Worm (Caenorhabditis elegans) whole organism, L3 larva: ENCODE measurements around the gene C17H12.11.

Source experiments
- R02D3.7 ChIP-seq: fragments of 150-350 bp; optimal IDR thresholded peaks from 2 replicates; lab custom pipeline; 2014; ENCODE audit warnings: missing biosample characterization, missing genetic modification characterization
- ZK546.5 ChIP-seq: sonication (generic microtip); optimal IDR thresholded peaks from 2 replicates; lab custom pipeline; 2017; ENCODE audit warnings: missing biosample characterization, missing genetic modification characterization
- aly-2 ChIP-seq: fragments of 150-350 bp; optimal IDR thresholded peaks from 2 replicates; lab custom pipeline; 2014; ENCODE audit warnings: missing biosample characterization, missing genetic modification characterization
- ama-1 ChIP-seq: fragments of 150-350 bp; optimal IDR thresholded peaks from 2 replicates; lab custom pipeline; 2018
- ceh-16 ChIP-seq: sonication (generic microtip); optimal IDR thresholded peaks from 2 replicates; lab custom pipeline; 2017; ENCODE audit warnings: missing biosample characterization, missing genetic modification characterization
- ceh-28 ChIP-seq: fragments of 150-350 bp; optimal IDR thresholded peaks from 2 replicates; lab custom pipeline; 2014; ENCODE audit warnings: missing biosample characterization, missing genetic modification reagents, missing genetic modification characterization
- ceh-82 ChIP-seq: fragments of 150-350 bp; optimal IDR thresholded peaks from 2 replicates; lab custom pipeline; 2014; ENCODE audit warnings: missing biosample characterization, missing genetic modification characterization
- ceh-9 ChIP-seq: sonication (generic microtip); optimal IDR thresholded peaks from 2 replicates; lab custom pipeline; 2018; ENCODE audit warnings: missing biosample characterization, missing genetic modification characterization
- daf-12 ChIP-seq: fragments of 150-350 bp; optimal IDR thresholded peaks from 2 replicates; lab custom pipeline; 2014; ENCODE audit warnings: missing biosample characterization, missing genetic modification reagents, missing genetic modification characterization
- egl-5 ChIP-seq: fragments of 150-350 bp; optimal IDR thresholded peaks from 2 replicates; lab custom pipeline; 2017; ENCODE audit warnings: missing biosample characterization, missing genetic modification reagents, missing genetic modification characterization, inconsistent platforms
- elt-1 ChIP-seq: fragments of 150-350 bp; optimal IDR thresholded peaks from 2 replicates; lab custom pipeline; 2014; ENCODE audit warnings: missing biosample characterization, missing genetic modification characterization
- elt-2 ChIP-seq: sonication (generic microtip); optimal IDR thresholded peaks from 2 replicates; lab custom pipeline; 2016; ENCODE audit warnings: missing genetic modification reagents, mild to moderate bottlenecking, missing genetic modification characterization, missing compliant biosample characterization
- elt-3 ChIP-seq, 3 experiments: fragments of 150-350 bp in 1 of 3; sonication (generic microtip) in 2 of 3; optimal IDR thresholded peaks; 2 replicates in 2 of 3; 4 replicates in 1 of 3; lab custom pipeline; 2014 to 2017; ENCODE audit warnings: missing biosample characterization in 3 of 3, missing genetic modification characterization in 3 of 3
- eor-1 ChIP-seq, 2 experiments: fragments of 150-350 bp; optimal IDR thresholded peaks; 2 replicates each; lab custom pipeline; 2014 to 2018; ENCODE audit warnings: missing biosample characterization in 2 of 2, missing genetic modification characterization in 2 of 2
- fkh-10 ChIP-seq: sonication (generic microtip); optimal IDR thresholded peaks from 2 replicates; lab custom pipeline; 2017; ENCODE audit warnings: missing biosample characterization, missing genetic modification reagents, missing genetic modification characterization
- fos-1 ChIP-seq: fragments of 150-350 bp; optimal IDR thresholded peaks from 2 replicates; lab custom pipeline; 2014; ENCODE audit warnings: missing biosample characterization, missing genetic modification characterization
- hmg-11 ChIP-seq: sonication (generic microtip); optimal IDR thresholded peaks from 2 replicates; lab custom pipeline; 2016; ENCODE audit warnings: missing genetic modification characterization, missing compliant biosample characterization
- jun-1 ChIP-seq: fragments of 150-350 bp; optimal IDR thresholded peaks from 2 replicates; lab custom pipeline; 2014; ENCODE audit warnings: missing biosample characterization, missing genetic modification reagents, missing genetic modification characterization
- lin-15B ChIP-seq: fragments of 150-350 bp; optimal IDR thresholded peaks from 2 replicates; lab custom pipeline; 2014; ENCODE audit warnings: missing biosample characterization, missing genetic modification characterization
- lin-39 ChIP-seq: fragments of 150-350 bp; optimal IDR thresholded peaks from 2 replicates; lab custom pipeline; 2018; ENCODE audit warnings: missing biosample characterization, missing genetic modification reagents, missing genetic modification characterization
- lsy-12 ChIP-seq: sonication (generic microtip); optimal IDR thresholded peaks from 2 replicates; lab custom pipeline; 2016; ENCODE audit warnings: mild to moderate bottlenecking, missing genetic modification characterization, missing compliant biosample characterization
- mdl-1 ChIP-seq: fragments of 150-350 bp; optimal IDR thresholded peaks from 2 replicates; lab custom pipeline; 2014; ENCODE audit warnings: missing biosample characterization, missing genetic modification characterization
- mml-1 ChIP-seq: fragments of 150-350 bp; sonication (generic microtip); optimal IDR thresholded peaks from 3 replicates; lab custom pipeline; 2014; ENCODE audit warnings: missing biosample characterization, missing genetic modification characterization
- nfya-1 ChIP-seq: sonication (generic microtip); optimal IDR thresholded peaks from 2 replicates; lab custom pipeline; 2017; ENCODE audit warnings: missing genetic modification characterization, mild to moderate bottlenecking, missing compliant biosample characterization, antibody characterized with exemption, moderate library complexity; ENCODE audit not compliant: insufficient read depth
- nhr-11 ChIP-seq: fragments of 150-350 bp; optimal IDR thresholded peaks from 2 replicates; lab custom pipeline; 2014; ENCODE audit warnings: missing biosample characterization, missing genetic modification characterization
- nhr-12 ChIP-seq: fragments of 150-350 bp; optimal IDR thresholded peaks from 2 replicates; lab custom pipeline; 2014; ENCODE audit warnings: missing biosample characterization, missing genetic modification characterization
- nhr-23 ChIP-seq: fragments of 150-350 bp; optimal IDR thresholded peaks from 2 replicates; lab custom pipeline; 2014; ENCODE audit warnings: missing biosample characterization, missing genetic modification reagents, missing genetic modification characterization
- nhr-237 ChIP-seq: fragments of 150-350 bp; optimal IDR thresholded peaks from 2 replicates; lab custom pipeline; 2014; ENCODE audit warnings: missing biosample characterization, missing genetic modification characterization
- nhr-25 ChIP-seq: sonication (generic microtip); optimal IDR thresholded peaks from 2 replicates; lab custom pipeline; 2017; ENCODE audit warnings: missing biosample characterization, missing genetic modification characterization
- nhr-28 ChIP-seq: fragments of 150-350 bp; optimal IDR thresholded peaks from 2 replicates; lab custom pipeline; 2014; ENCODE audit warnings: missing biosample characterization, missing genetic modification characterization
- nhr-43 ChIP-seq: sonication (generic microtip); optimal IDR thresholded peaks from 2 replicates; lab custom pipeline; 2016; ENCODE audit warnings: mild to moderate bottlenecking, missing genetic modification characterization, missing compliant biosample characterization; ENCODE audit not compliant: poor library complexity, severe bottlenecking
- nhr-67 ChIP-seq: fragments of 150-350 bp; optimal IDR thresholded peaks from 2 replicates; lab custom pipeline; 2014; ENCODE audit warnings: missing biosample characterization, missing genetic modification characterization
- nhr-76 ChIP-seq: fragments of 150-350 bp; sonication (generic microtip); optimal IDR thresholded peaks from 5 replicates; lab custom pipeline; 2014; ENCODE audit warnings: missing biosample characterization, missing genetic modification characterization
- nhr-77 ChIP-seq: fragments of 150-350 bp; optimal IDR thresholded peaks from 2 replicates; lab custom pipeline; 2014; ENCODE audit warnings: missing biosample characterization, missing genetic modification characterization
- pha-4 ChIP-seq: fragments of 150-350 bp; optimal IDR thresholded peaks from 2 replicates; lab custom pipeline; 2014; ENCODE audit warnings: missing biosample characterization, missing genetic modification reagents, missing genetic modification characterization
- pqm-1 ChIP-seq: fragments of 150-350 bp; optimal IDR thresholded peaks from 2 replicates; lab custom pipeline; 2017; ENCODE audit warnings: missing biosample characterization, missing genetic modification characterization, inconsistent platforms
- skn-1 ChIP-seq: fragments of 150-350 bp; optimal IDR thresholded peaks from 2 replicates; lab custom pipeline; 2014; ENCODE audit warnings: missing biosample characterization, missing genetic modification characterization
- snpc-4 ChIP-seq: fragments of 150-350 bp; optimal IDR thresholded peaks from 2 replicates; lab custom pipeline; 2014; ENCODE audit warnings: missing biosample characterization, missing genetic modification characterization
- tbx-2 ChIP-seq: sonication (generic microtip); optimal IDR thresholded peaks from 2 replicates; lab custom pipeline; 2016; ENCODE audit warnings: mild to moderate bottlenecking, missing genetic modification characterization, missing compliant biosample characterization
- unc-39 ChIP-seq: sonication (generic microtip); optimal IDR thresholded peaks from 4 replicates; lab custom pipeline; 2017; ENCODE audit warnings: missing biosample characterization, missing genetic modification characterization
- unc-62 ChIP-seq: fragments of 150-350 bp; sonication (generic microtip); optimal IDR thresholded peaks from 4 replicates; lab custom pipeline; 2014; ENCODE audit warnings: missing biosample characterization, missing genetic modification reagents, missing genetic modification characterization
- zag-1 ChIP-seq: fragments of 150-350 bp; optimal IDR thresholded peaks from 2 replicates; lab custom pipeline; 2014; ENCODE audit warnings: missing biosample characterization, missing genetic modification characterization
- ztf-11 ChIP-seq: fragments of 150-350 bp; optimal IDR thresholded peaks from 2 replicates; lab custom pipeline; 2014; ENCODE audit warnings: missing biosample characterization, missing genetic modification characterization
- ztf-4 ChIP-seq: fragments of 150-350 bp; optimal IDR thresholded peaks from 2 replicates; lab custom pipeline; 2014; ENCODE audit warnings: missing biosample characterization, missing genetic modification characterization

Gene C17H12.11

ce11 chrIV:6757011-6757410 lies 45.2 kb upstream of the C17H12.11 start, which contains the start of gene usp-4:
Gene usp-4, plus strand, starts transcription at chrIV:6757311.
- TF ChIP-seq pha-4 (tag; lab: Kevin White, UChicago) (no peak), snpc-4 (tag; lab: Kevin White, UChicago) (no peak), mdl-1 (tag; lab: Kevin White, UChicago) (no peak), jun-1 (tag; lab: Kevin White, UChicago) (no peak), daf-12 (tag; lab: Kevin White, UChicago) (no peak), R02D3.7 (tag; lab: Kevin White, UChicago) (no peak), nhr-77 (tag; lab: Kevin White, UChicago) (no peak), ceh-28 (tag; lab: Kevin White, UChicago) (no peak), ceh-9 (tag; lab: Kevin White, UChicago) (no peak), eor-1 (tag; optimal IDR thresholded peaks at IDR 0.05; lab: Kevin White, UChicago) (no peak)
- TF ChIP-seq, all 47 proteins: peak for 0

- TF ChIP-seq tbx-2 (no peak), aly-2 (no peak), nhr-77 (tag; lab: Kevin White, UChicago) (no peak), ceh-16 (tag; lab: Kevin White, UChicago) (no peak), ceh-9 (tag; lab: Kevin White, UChicago) (no peak), eor-1 (tag; optimal IDR thresholded peaks at IDR 0.05; lab: Kevin White, UChicago) (no peak), ZK546.5 (tag; lab: Kevin White, UChicago) (no peak), nhr-11 (tag; lab: Kevin White, UChicago) (no peak), ztf-4 (tag; lab: Kevin White, UChicago) (no peak), mdl-1 (tag; lab: Kevin White, UChicago) (no peak), nhr-23 (tag; lab: Kevin White, UChicago) (no peak), lin-39 (tag; lab: Kevin White, UChicago) (no peak)
Measured at ce11 chrIV:6757614-6758013, 44.6 kb upstream of the C17H12.11 start.

ce11 chrIV:6762416-6762815 lies 39.8 kb upstream of the C17H12.11 start, which contains the start of gene spd-3:
Gene spd-3, plus strand, starts transcription at chrIV:6762716.
- no peak for TF ChIP-seq lsy-12
- TF ChIP-seq ceh-82 (tag; lab: Kevin White, UChicago): no peak
- no peak for TF ChIP-seq nhr-12
- TF ChIP-seq, all 47 proteins: peak for 0

- TF ChIP-seq elt-3 (tag; optimal IDR thresholded peaks at IDR 0.05; lab: Kevin White, UChicago) (no peak), fkh-10 (peak; percentile 35), nhr-237 (tag; lab: Kevin White, UChicago) (no peak), pha-4 (tag; lab: Kevin White, UChicago) (peak; percentile 74), skn-1 (tag; lab: Kevin White, UChicago) (peak; percentile 65), nhr-11 (tag; lab: Kevin White, UChicago) (no peak), elt-2 (peak; percentile 49), nhr-67 (tag; lab: Kevin White, UChicago) (no peak), ama-1 (lab: Kevin White, UChicago) (no peak), nhr-77 (tag; lab: Kevin White, UChicago) (no peak), nhr-76 (tag; lab: Kevin White, UChicago) (no peak), nhr-23 (tag; lab: Kevin White, UChicago) (no peak), aly-2 (no peak), R02D3.7 (tag; lab: Kevin White, UChicago) (no peak), ceh-28 (tag; lab: Kevin White, UChicago) (peak; percentile 78), nfya-1 (tag; lab: Kevin White, UChicago) (peak; percentile 80), nhr-28 (tag; lab: Kevin White, UChicago) (no peak), nhr-12 (no peak), nhr-43 (no peak), ceh-82 (tag; lab: Kevin White, UChicago) (no peak), ceh-16 (tag; lab: Kevin White, UChicago) (no peak), ZK546.5 (tag; lab: Kevin White, UChicago) (no peak), daf-12 (tag; lab: Kevin White, UChicago) (no peak), egl-5 (peak; percentile 43), lin-39 (tag; lab: Kevin White, UChicago) (peak; percentile 29), snpc-4 (tag; lab: Kevin White, UChicago) (no peak), hmg-11 (peak; percentile 53), nhr-25 (tag; lab: Kevin White, UChicago) (no peak), fos-1 (tag; lab: Kevin White, UChicago) (no peak), unc-39 (tag; lab: Kevin White, UChicago) (no peak), ztf-11 (tag; lab: Kevin White, UChicago) (no peak), ceh-9 (tag; lab: Kevin White, UChicago) (no peak), mdl-1 (tag; lab: Kevin White, UChicago) (no peak), tbx-2 (no peak), lin-15B (tag; lab: Kevin White, UChicago) (peak; percentile 44), mml-1 (tag; lab: Kevin White, UChicago) (no peak), elt-1 (tag; lab: Kevin White, UChicago) (no peak), unc-62 (GFP tag; lab: Kevin White, UChicago) (no peak), pqm-1 (tag; lab: Kevin White, UChicago) (peak; percentile 65), zag-1 (tag; lab: Kevin White, UChicago) (no peak), eor-1 (tag; optimal IDR thresholded peaks at IDR 0.05; lab: Kevin White, UChicago) (no peak), jun-1 (tag; lab: Kevin White, UChicago) (peak; percentile 61)
Measured at ce11 chrIV:6767240-6767639, 34.9 kb upstream of the C17H12.11 start.
